Worm (Caenorhabditis elegans) whole organism, young adult: ENCODE results near the gene ctps-1.
A peak's percentile ranks its signal among the peaks of the same experiment; 100 is the strongest.

ENCODE experiments used
- C17E4.6 ChIP-seq: fragments of 200-800 bp; sonication (Bioruptor generic); IDR thresholded peaks from 2 replicates; pipeline ENCODE4 v1.3.6; 2022; ENCODE audit warnings: missing genetic modification reagents, missing genetic modification characterization, missing compliant biosample characterization
- D2030.7 ChIP-seq: fragments of 200-800 bp; sonication (Bioruptor generic); IDR thresholded peaks from 2 replicates; pipeline ENCODE4 v1.3.6; 2022; ENCODE audit warnings: missing genetic modification reagents, missing genetic modification characterization, missing compliant biosample characterization
- F23B12.7 ChIP-seq: sonication (generic microtip); optimal IDR thresholded peaks from 2 replicates; lab custom pipeline; 2017; ENCODE audit warnings: missing genetic modification characterization, mild to moderate bottlenecking, missing compliant biosample characterization, antibody characterized with exemption, moderate library complexity; ENCODE audit not compliant: insufficient read depth
- F33H1.4 ChIP-seq: fragments of 200-800 bp; sonication (Bioruptor generic); IDR thresholded peaks from 2 replicates; pipeline ENCODE4 v1.3.6; 2022; ENCODE audit warnings: missing genetic modification reagents, missing genetic modification characterization, missing compliant biosample characterization
- F49E8.2 ChIP-seq: sonication (generic microtip); optimal IDR thresholded peaks from 3 replicates; lab custom pipeline; 2017; ENCODE audit warnings: missing genetic modification characterization, mild to moderate bottlenecking, missing compliant biosample characterization, antibody characterized with exemption, moderate library complexity; ENCODE audit not compliant: insufficient read depth
- F55B11.4 ChIP-seq: sonication (generic microtip); optimal IDR thresholded peaks from 2 replicates; lab custom pipeline; 2016; ENCODE audit warnings: missing compliant biosample characterization, missing genetic modification characterization, borderline replicate concordance; ENCODE audit not compliant: insufficient read depth
- Y95B8A.8 ChIP-seq: fragments of 200-800 bp; sonication (Bioruptor generic); IDR thresholded peaks from 2 replicates; pipeline ENCODE4 v1.3.6; 2022; ENCODE audit warnings: missing genetic modification reagents, missing genetic modification characterization, missing compliant biosample characterization
- ZK185.1 ChIP-seq: sonication (generic microtip); optimal IDR thresholded peaks from 2 replicates; lab custom pipeline; 2016; ENCODE audit warnings: mild to moderate bottlenecking, missing genetic modification characterization, missing compliant biosample characterization; ENCODE audit not compliant: poor library complexity, severe bottlenecking
- atf-7 ChIP-seq: sonication (generic microtip); optimal IDR thresholded peaks from 2 replicates; lab custom pipeline; 2017; ENCODE audit warnings: mild to moderate bottlenecking, missing genetic modification characterization, missing compliant biosample characterization
- cebp-1 ChIP-seq, 2 experiments: fragments of 200-800 bp in 1 of 2; sonication (Bioruptor generic) in 1 of 2; sonication (generic microtip) in 1 of 2; IDR thresholded peaks in 1 of 2; optimal IDR thresholded peaks in 1 of 2; 2 replicates each; pipeline versions ENCODE4 v1.3.6 to Lab custom; 2017 to 2022; ENCODE audit warnings: missing compliant biosample characterization in 2 of 2, missing genetic modification characterization in 2 of 2, mild to moderate bottlenecking in 1 of 2, missing genetic modification reagents in 1 of 2, moderate library complexity in 1 of 2
- ceh-100 ChIP-seq: fragments of 200-800 bp; sonication (Bioruptor generic); IDR thresholded peaks from 2 replicates; pipeline ENCODE4 v1.3.6; 2022; ENCODE audit warnings: missing genetic modification reagents, missing genetic modification characterization, missing compliant biosample characterization
- ceh-91 ChIP-seq: fragments of 200-800 bp; sonication (Bioruptor generic); IDR thresholded peaks from 2 replicates; pipeline ENCODE4 v1.3.6; 2022; ENCODE audit warnings: missing genetic modification reagents, missing genetic modification characterization, missing compliant biosample characterization
- dpff-1 ChIP-seq: sonication (generic microtip); optimal IDR thresholded peaks from 2 replicates; lab custom pipeline; 2017; ENCODE audit warnings: mild to moderate bottlenecking, missing genetic modification characterization, missing compliant biosample characterization
- hlh-12 ChIP-seq: sonication (generic microtip); optimal IDR thresholded peaks from 2 replicates; lab custom pipeline; 2016; ENCODE audit warnings: missing genetic modification characterization, missing compliant biosample characterization
- lag-1 ChIP-seq: fragments of 200-800 bp; sonication (Bioruptor generic); IDR thresholded peaks from 2 replicates; pipeline ENCODE4 v1.3.6; 2022; ENCODE audit warnings: missing genetic modification reagents, missing genetic modification characterization, missing compliant biosample characterization
- let-607 ChIP-seq, 2 experiments: fragments of 200-800 bp in 1 of 2; sonication (Bioruptor generic) in 1 of 2; sonication (generic microtip) in 1 of 2; optimal IDR thresholded peaks; 2 replicates each; lab custom pipeline; 2016 to 2018; ENCODE audit warnings: mild to moderate bottlenecking in 2 of 2, missing compliant biosample characterization in 2 of 2, missing genetic modification characterization in 2 of 2, moderate library complexity in 2 of 2, missing genotype in 1 of 2
- lin-54 ChIP-seq: fragments of 200-800 bp; sonication (Bioruptor generic); optimal IDR thresholded peaks from 2 replicates; lab custom pipeline; 2018; ENCODE audit warnings: mild to moderate bottlenecking, missing genetic modification characterization, missing compliant biosample characterization
- lsl-1 ChIP-seq: fragments of 200-800 bp; sonication (Bioruptor generic); optimal IDR thresholded peaks from 2 replicates; lab custom pipeline; 2018; ENCODE audit warnings: mild to moderate bottlenecking, missing genetic modification characterization, moderate library complexity, missing compliant biosample characterization
- madf-10 ChIP-seq: sonication (generic microtip); optimal IDR thresholded peaks from 2 replicates; lab custom pipeline; 2016; ENCODE audit warnings: mild to moderate bottlenecking, missing genetic modification characterization, missing compliant biosample characterization
- madf-6 ChIP-seq: fragments of 200-800 bp; sonication (Bioruptor generic); IDR thresholded peaks from 2 replicates; pipeline ENCODE4 v1.3.6; 2022; ENCODE audit warnings: missing genetic modification reagents, missing genetic modification characterization, missing compliant biosample characterization
- mel-28 ChIP-seq: sonication (generic microtip); optimal IDR thresholded peaks from 2 replicates; lab custom pipeline; 2016; ENCODE audit warnings: borderline replicate concordance, mild to moderate bottlenecking, missing genetic modification characterization, missing compliant biosample characterization
- nfyb-1 ChIP-seq: fragments of 200-800 bp; sonication (Bioruptor generic); IDR thresholded peaks from 2 replicates; pipeline ENCODE4 v1.3.6; 2022; ENCODE audit warnings: missing genetic modification reagents, missing genetic modification characterization, missing compliant biosample characterization
- nhr-120 ChIP-seq: fragments of 200-800 bp; sonication (Bioruptor generic); IDR thresholded peaks from 2 replicates; pipeline ENCODE4 v1.3.6; 2022; ENCODE audit warnings: missing genetic modification characterization, missing compliant biosample characterization
- nhr-80 ChIP-seq: sonication (generic microtip); optimal IDR thresholded peaks from 2 replicates; lab custom pipeline; 2016; ENCODE audit warnings: missing genetic modification characterization, missing compliant biosample characterization
- nhr-90 ChIP-seq: sonication (generic microtip); optimal IDR thresholded peaks from 2 replicates; lab custom pipeline; 2016; ENCODE audit warnings: missing genotype, mild to moderate bottlenecking, missing genetic modification characterization, missing compliant biosample characterization
- rcor-1 ChIP-seq: fragments of 200-800 bp; sonication (Bioruptor generic); IDR thresholded peaks from 2 replicates; pipeline ENCODE4 v1.3.6; 2022; ENCODE audit warnings: missing genetic modification reagents, missing genetic modification characterization, missing compliant biosample characterization
- sdz-38 ChIP-seq: sonication (generic microtip); optimal IDR thresholded peaks from 2 replicates; lab custom pipeline; 2016; ENCODE audit warnings: missing genotype, missing genetic modification characterization, missing compliant biosample characterization
- sea-2 ChIP-seq: fragments of 200-800 bp; sonication (Bioruptor generic); IDR thresholded peaks from 2 replicates; pipeline ENCODE4 v1.3.6; 2022; ENCODE audit warnings: missing genetic modification characterization, missing compliant biosample characterization
- snpc-1.1 ChIP-seq: sonication (generic microtip); optimal IDR thresholded peaks from 2 replicates; lab custom pipeline; 2017; ENCODE audit warnings: missing genetic modification characterization, mild to moderate bottlenecking, missing compliant biosample characterization, antibody characterized with exemption, moderate library complexity, missing genotype, missing genetic modification reagents; ENCODE audit not compliant: insufficient read depth
- snpc-1.3 ChIP-seq: sonication (generic microtip); optimal IDR thresholded peaks from 2 replicates; lab custom pipeline; 2017; ENCODE audit warnings: missing genetic modification characterization, mild to moderate bottlenecking, missing compliant biosample characterization, antibody characterized with exemption, moderate library complexity, missing genotype, missing genetic modification reagents; ENCODE audit not compliant: insufficient read depth
- snpc-3.4 ChIP-seq: sonication (generic microtip); optimal IDR thresholded peaks from 2 replicates; lab custom pipeline; 2017; ENCODE audit warnings: missing genetic modification characterization, mild to moderate bottlenecking, missing compliant biosample characterization, antibody characterized with exemption, moderate library complexity, missing genotype, missing genetic modification reagents
- unc-62 ChIP-seq: fragments of 150-350 bp; optimal IDR thresholded peaks from 2 replicates; lab custom pipeline; 2014; ENCODE audit warnings: missing biosample characterization, missing genetic modification reagents, missing genetic modification characterization
- xnd-1 ChIP-seq: sonication (generic microtip); optimal IDR thresholded peaks from 2 replicates; lab custom pipeline; 2016; ENCODE audit warnings: missing genotype, missing genetic modification reagents, missing genetic modification characterization, missing compliant biosample characterization
- zim-3 ChIP-seq: sonication (generic microtip); optimal IDR thresholded peaks from 2 replicates; lab custom pipeline; 2017; ENCODE audit warnings: mild to moderate bottlenecking, missing genetic modification characterization, moderate library complexity, missing compliant biosample characterization
- ztf-22 ChIP-seq: fragments of 200-800 bp; sonication (Bioruptor generic); optimal IDR thresholded peaks from 2 replicates; lab custom pipeline; 2018; ENCODE audit warnings: mild to moderate bottlenecking, missing genetic modification characterization, moderate library complexity, missing compliant biosample characterization

Gene ctps-1

DNA sequence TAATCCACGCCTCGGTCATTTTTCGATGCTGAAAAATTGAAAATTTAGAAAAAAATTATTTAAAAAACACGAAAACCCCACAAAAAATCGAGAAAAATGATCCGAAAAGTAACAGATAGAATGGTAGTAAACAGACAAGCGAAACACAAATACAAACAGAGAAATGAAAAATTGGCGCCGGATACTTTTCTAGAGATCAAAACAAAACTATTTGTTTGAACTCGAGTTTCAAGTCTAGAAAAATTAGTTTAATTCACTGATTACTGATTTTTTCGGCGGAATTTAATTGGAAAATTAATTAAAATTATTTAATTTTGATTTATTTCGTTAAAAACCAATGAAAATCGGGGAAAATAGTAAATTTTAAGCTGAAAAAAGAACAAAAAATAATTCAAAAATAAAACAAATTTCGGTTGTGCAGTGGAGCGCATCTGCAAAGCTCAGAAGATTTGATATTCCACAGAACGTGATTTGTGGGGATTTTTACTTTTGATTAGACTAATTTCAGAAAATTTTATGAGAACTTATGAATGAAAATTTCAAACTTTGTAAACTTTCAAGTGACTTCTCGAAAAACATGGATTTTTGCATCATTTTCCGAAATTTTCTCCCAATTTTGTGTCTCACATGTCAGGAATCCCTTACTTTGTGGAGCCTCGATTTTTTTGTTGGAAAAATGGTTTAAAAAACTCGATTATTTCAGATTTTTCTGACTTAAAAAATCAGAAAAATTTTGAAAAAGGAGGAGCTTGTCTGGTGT lies 48.3 kb upstream of the ctps-1 start, which contains the start of gene gyg-2 (continued):
- TF ChIP-seq F33H1.4 (GFP tag; lab: Robert Waterston, UW) (peak; percentile 59), rcor-1 (GFP tag; lab: Robert Waterston, UW) (no peak), F23B12.7 (tag; lab: Kevin White, UChicago) (no peak), nhr-90 (no peak), atf-7 (tag; lab: Kevin White, UChicago) (no peak), C17E4.6 (GFP tag; lab: Robert Waterston, UW) (no peak), snpc-3.4 (tag; lab: Kevin White, UChicago) (no peak), lin-54 (GFP tag; lab: Kevin White, UChicago) (peak; percentile 36), D2030.7 (GFP tag; lab: Robert Waterston, UW) (peak; percentile 53; the same call in 1 of the 2 replicates), ceh-91 (GFP tag; lab: Robert Waterston, UW) (peak; percentile 66), snpc-1.3 (tag; lab: Kevin White, UChicago) (no peak), zim-3 (tag; lab: Kevin White, UChicago) (no peak), madf-10 (no peak), cebp-1 (GFP tag; IDR thresholded peaks at IDR 0.05; lab: Robert Waterston, UW) (no peak), cebp-1 (tag; optimal IDR thresholded peaks at IDR 0.05; lab: Kevin White, UChicago) (no peak), ztf-22 (GFP tag; lab: Kevin White, UChicago) (no peak), ZK185.1 (tag; lab: Kevin White, UChicago) (no peak), hlh-12 (tag; lab: Kevin White, UChicago) (no peak), lsl-1 (GFP tag; lab: Kevin White, UChicago) (peak; percentile 25), F49E8.2 (peak; percentile 22), nhr-120 (GFP tag; lab: Robert Waterston, UW) (no peak), snpc-1.1 (tag; lab: Kevin White, UChicago) (peak; percentile 2), sea-2 (GFP tag; lab: Robert Waterston, UW) (no peak), lag-1 (GFP tag; lab: Robert Waterston, UW) (no peak), nhr-80 (no peak), madf-6 (GFP tag; lab: Robert Waterston, UW) (peak; percentile 97), unc-62 (no peak), sdz-38 (tag; lab: Kevin White, UChicago) (no peak), let-607 (tag; optimal IDR thresholded peaks at IDR 0.05; lab: Kevin White, UChicago) (no peak), xnd-1 (tag; lab: Kevin White, UChicago) (peak; percentile 83), dpff-1 (no peak), F55B11.4 (tag; lab: Kevin White, UChicago) (no peak), mel-28 (tag; lab: Kevin White, UChicago) (no peak), Y95B8A.8 (GFP tag; lab: Robert Waterston, UW) (no peak), nfyb-1 (GFP tag; lab: Robert Waterston, UW) (no peak), ceh-100 (GFP tag; lab: Robert Waterston, UW) (peak; percentile 71)
